Worm (Caenorhabditis elegans) whole organism, young adult: ENCODE data around the gene pmk-3.

Source experiments
- F22D6.2 ChIP-seq: sonication (generic microtip); optimal IDR thresholded peaks from 2 replicates; lab custom pipeline; 2016; ENCODE audit warnings: mild to moderate bottlenecking, missing genetic modification characterization, missing compliant biosample characterization
- F33H1.4 ChIP-seq: fragments of 200-800 bp; sonication (Bioruptor generic); IDR thresholded peaks from 2 replicates; pipeline ENCODE4 v1.3.6; 2022; ENCODE audit warnings: missing genetic modification reagents, missing genetic modification characterization, missing compliant biosample characterization
- F55B11.4 ChIP-seq: sonication (generic microtip); optimal IDR thresholded peaks from 2 replicates; lab custom pipeline; 2016; ENCODE audit warnings: missing compliant biosample characterization, missing genetic modification characterization, borderline replicate concordance; ENCODE audit not compliant: insufficient read depth
- F57C9.4 ChIP-seq: sonication (generic microtip); optimal IDR thresholded peaks from 2 replicates; lab custom pipeline; 2017; ENCODE audit warnings: mild to moderate bottlenecking, missing genetic modification characterization, missing compliant biosample characterization
- K12H6.12 ChIP-seq: fragments of 200-800 bp; sonication (Bioruptor generic); optimal IDR thresholded peaks from 2 replicates; lab custom pipeline; 2018; ENCODE audit warnings: mild to moderate bottlenecking, missing genetic modification characterization, missing compliant biosample characterization
- atf-7 ChIP-seq: sonication (generic microtip); optimal IDR thresholded peaks from 2 replicates; lab custom pipeline; 2017; ENCODE audit warnings: mild to moderate bottlenecking, missing genetic modification characterization, missing compliant biosample characterization
- bed-2 ChIP-seq: fragments of 200-800 bp; sonication (Bioruptor generic); IDR thresholded peaks from 2 replicates; pipeline ENCODE4 v1.3.6; 2022; ENCODE audit warnings: missing genetic modification reagents, missing genetic modification characterization, missing compliant biosample characterization
- ccch-3 ChIP-seq: fragments of 200-800 bp; sonication (Bioruptor generic); optimal IDR thresholded peaks from 2 replicates; lab custom pipeline; 2018; ENCODE audit warnings: mild to moderate bottlenecking, missing genetic modification characterization, missing compliant biosample characterization
- cebp-1 ChIP-seq, 2 experiments: fragments of 200-800 bp in 1 of 2; sonication (Bioruptor generic) in 1 of 2; sonication (generic microtip) in 1 of 2; IDR thresholded peaks in 1 of 2; optimal IDR thresholded peaks in 1 of 2; 2 replicates each; pipeline versions ENCODE4 v1.3.6 to Lab custom; 2017 to 2022; ENCODE audit warnings: missing compliant biosample characterization in 2 of 2, missing genetic modification characterization in 2 of 2, mild to moderate bottlenecking in 1 of 2, missing genetic modification reagents in 1 of 2, moderate library complexity in 1 of 2
- dox-1 ChIP-seq: fragments of 200-800 bp; sonication (Bioruptor generic); IDR thresholded peaks from 2 replicates; pipeline ENCODE4 v1.3.6; 2022; ENCODE audit warnings: missing genetic modification reagents, missing genetic modification characterization, missing compliant biosample characterization
- dpl-1 ChIP-seq: fragments of 150-350 bp; optimal IDR thresholded peaks from 2 replicates; lab custom pipeline; 2014; ENCODE audit warnings: missing biosample characterization, missing genetic modification reagents, missing genetic modification characterization
- egl-18 ChIP-seq: fragments of 200-800 bp; sonication (Bioruptor generic); IDR thresholded peaks from 2 replicates; pipeline ENCODE4 v1.3.6; 2022; ENCODE audit warnings: missing genetic modification reagents, missing genetic modification characterization, missing compliant biosample characterization
- ekl-4 ChIP-seq: fragments of 200-800 bp; sonication (Bioruptor generic); IDR thresholded peaks from 2 replicates; pipeline ENCODE4 v1.3.6; 2022; ENCODE audit warnings: missing genetic modification reagents, missing genetic modification characterization, missing compliant biosample characterization
- hlh-12 ChIP-seq: sonication (generic microtip); optimal IDR thresholded peaks from 2 replicates; lab custom pipeline; 2016; ENCODE audit warnings: missing genetic modification characterization, missing compliant biosample characterization
- hmg-1.2 ChIP-seq: fragments of 200-800 bp; sonication (Bioruptor generic); IDR thresholded peaks from 2 replicates; pipeline ENCODE4 v1.3.6; 2022; ENCODE audit warnings: missing genetic modification reagents, missing genetic modification characterization, missing compliant biosample characterization
- lin-40 ChIP-seq: sonication (generic microtip); optimal IDR thresholded peaks from 2 replicates; lab custom pipeline; 2016; ENCODE audit warnings: missing genetic modification characterization, mild to moderate bottlenecking, missing compliant biosample characterization, missing genotype, missing genetic modification reagents
- lir-1 ChIP-seq: fragments of 200-800 bp; sonication (Bioruptor generic); conservative IDR thresholded peaks from 2 replicates; pipeline ENCODE4 v1.3.6; 2022; ENCODE audit warnings: missing genetic modification reagents, missing genetic modification characterization, missing compliant biosample characterization
- mcd-1 ChIP-seq: fragments of 200-800 bp; sonication (Bioruptor generic); IDR thresholded peaks from 2 replicates; pipeline ENCODE4 v1.3.6; 2022; ENCODE audit warnings: missing genetic modification reagents, missing genetic modification characterization, missing compliant biosample characterization
- mel-28 ChIP-seq: sonication (generic microtip); optimal IDR thresholded peaks from 2 replicates; lab custom pipeline; 2016; ENCODE audit warnings: borderline replicate concordance, mild to moderate bottlenecking, missing genetic modification characterization, missing compliant biosample characterization
- mes-4 ChIP-seq: sonication (generic microtip); optimal IDR thresholded peaks from 2 replicates; lab custom pipeline; 2016; ENCODE audit warnings: missing genotype, missing genetic modification characterization, missing compliant biosample characterization
- nhr-27 ChIP-seq: fragments of 200-800 bp; sonication (Bioruptor generic); optimal IDR thresholded peaks from 2 replicates; lab custom pipeline; 2018; ENCODE audit warnings: mild to moderate bottlenecking, missing genetic modification characterization, moderate library complexity, missing compliant biosample characterization
- nhr-80 ChIP-seq: sonication (generic microtip); optimal IDR thresholded peaks from 2 replicates; lab custom pipeline; 2016; ENCODE audit warnings: missing genetic modification characterization, missing compliant biosample characterization
- pbrm-1 ChIP-seq: fragments of 200-800 bp; sonication (Bioruptor generic); IDR thresholded peaks from 2 replicates; pipeline ENCODE4 v1.3.6; 2022; ENCODE audit warnings: missing genetic modification reagents, missing genetic modification characterization, missing compliant biosample characterization
- snpc-1.1 ChIP-seq: sonication (generic microtip); optimal IDR thresholded peaks from 2 replicates; lab custom pipeline; 2017; ENCODE audit warnings: missing genetic modification characterization, mild to moderate bottlenecking, missing compliant biosample characterization, antibody characterized with exemption, moderate library complexity, missing genotype, missing genetic modification reagents; ENCODE audit not compliant: insufficient read depth
- snpc-1.3 ChIP-seq: sonication (generic microtip); optimal IDR thresholded peaks from 2 replicates; lab custom pipeline; 2017; ENCODE audit warnings: missing genetic modification characterization, mild to moderate bottlenecking, missing compliant biosample characterization, antibody characterized with exemption, moderate library complexity, missing genotype, missing genetic modification reagents; ENCODE audit not compliant: insufficient read depth
- snpc-4 ChIP-seq, 5 experiments: fragments of 150-350 bp in 1 of 5; sonication (generic microtip) in 4 of 5; optimal IDR thresholded peaks; 2 replicates each; lab custom pipeline; 2014 to 2018; ENCODE audit warnings: missing genetic modification characterization in 5 of 5, missing biosample characterization in 3 of 5, antibody characterized with exemption in 2 of 5, mild to moderate bottlenecking in 2 of 5, missing compliant biosample characterization in 2 of 5, missing genotype in 2 of 5, moderate library complexity in 2 of 5, missing genetic modification reagents in 1 of 5
- tbp1 ChIP-seq: fragments of 200-800 bp; sonication (Bioruptor generic); optimal IDR thresholded peaks from 2 replicates; lab custom pipeline; 2018; ENCODE audit warnings: mild to moderate bottlenecking, missing genetic modification characterization, missing compliant biosample characterization
- unc-62 ChIP-seq: fragments of 150-350 bp; optimal IDR thresholded peaks from 2 replicates; lab custom pipeline; 2014; ENCODE audit warnings: missing biosample characterization, missing genetic modification reagents, missing genetic modification characterization
- xnd-1 ChIP-seq: sonication (generic microtip); optimal IDR thresholded peaks from 2 replicates; lab custom pipeline; 2016; ENCODE audit warnings: missing genotype, missing genetic modification reagents, missing genetic modification characterization, missing compliant biosample characterization
- zfh-2 ChIP-seq: fragments of 200-800 bp; sonication (Bioruptor generic); conservative IDR thresholded peaks from 2 replicates; pipeline ENCODE4 v1.3.6; 2022; ENCODE audit warnings: missing genetic modification reagents, missing genetic modification characterization, missing compliant biosample characterization
- ztf-22 ChIP-seq: fragments of 200-800 bp; sonication (Bioruptor generic); optimal IDR thresholded peaks from 2 replicates; lab custom pipeline; 2018; ENCODE audit warnings: mild to moderate bottlenecking, missing genetic modification characterization, moderate library complexity, missing compliant biosample characterization
- ztf-25 ChIP-seq: fragments of 200-800 bp; sonication (Bioruptor generic); IDR thresholded peaks from 2 replicates; pipeline ENCODE4 v1.3.6; 2022; ENCODE audit warnings: missing genetic modification reagents, missing genetic modification characterization, missing compliant biosample characterization

Gene pmk-3

ce11 chrIV:8144341-8144740, 5.3 kb downstream of the pmk-3 start (continued):
- no peak for TF ChIP-seq ztf-25 (GFP tag; lab: Robert Waterston, UW)
- TF ChIP-seq hlh-12 (tag; lab: Kevin White, UChicago): no peak
- no peak for TF ChIP-seq xnd-1 (tag; lab: Kevin White, UChicago)
- TF ChIP-seq ekl-4 (GFP tag; lab: Robert Waterston, UW): no peak
- TF ChIP-seq mes-4: no peak

ce11 chrIV:8146283-8146682, 7.3 kb downstream of the pmk-3 start:
- TF ChIP-seq pbrm-1 (GFP tag; lab: Robert Waterston, UW): no peak
- TF ChIP-seq hmg-1.2: peak; percentile 63; the same call in 1 of the 2 replicates
- no peak for TF ChIP-seq F55B11.4 (tag; lab: Kevin White, UChicago)
- TF ChIP-seq, all 124 proteins: peak for 1

ce11 chrIV:8148494-8148893, 9.5 kb downstream of the pmk-3 start, which contains the start of gene pmk-1:
Gene pmk-1, plus strand, starts transcription at chrIV:8148794.
- TF ChIP-seq unc-62 (GFP tag; lab: Kevin White, UChicago): no peak
- TF ChIP-seq hlh-12 (tag; lab: Kevin White, UChicago): no peak
- no peak for TF ChIP-seq nhr-27 (tag; lab: Kevin White, UChicago)
- TF ChIP-seq lir-1 (GFP tag; lab: Robert Waterston, UW): no peak
- TF ChIP-seq F22D6.2 (tag; lab: Kevin White, UChicago): no peak
- no peak for TF ChIP-seq ccch-3 (GFP tag; lab: Kevin White, UChicago)
- no peak for TF ChIP-seq F33H1.4 (GFP tag; lab: Robert Waterston, UW)
- no peak for TF ChIP-seq lin-40 (tag; lab: Kevin White, UChicago)
- no peak for TF ChIP-seq zfh-2 (GFP tag; lab: Robert Waterston, UW)
- no peak for TF ChIP-seq snpc-1.3 (tag; lab: Kevin White, UChicago)
- no peak for TF ChIP-seq F57C9.4 (tag; lab: Kevin White, UChicago)
- TF ChIP-seq egl-18 (GFP tag; lab: Robert Waterston, UW): no peak
- TF ChIP-seq bed-2: no peak
- TF ChIP-seq mcd-1 (GFP tag; lab: Robert Waterston, UW): no peak

- TF ChIP-seq cebp-1 (GFP tag; IDR thresholded peaks at IDR 0.05; lab: Robert Waterston, UW) (no peak), cebp-1 (tag; optimal IDR thresholded peaks at IDR 0.05; lab: Kevin White, UChicago) (peak; percentile 65), ztf-22 (GFP tag; lab: Kevin White, UChicago) (peak; percentile 32), atf-7 (tag; lab: Kevin White, UChicago) (peak; percentile 3), unc-62 (GFP tag; lab: Kevin White, UChicago) (peak; percentile 84), snpc-4 (GFP tag; optimal IDR thresholded peaks at IDR 0.05; lab: Kevin White, UChicago) (no peak), snpc-4 (tag; optimal IDR thresholded peaks at IDR 0.05; lab: Kevin White, UChicago) (peak in 1 of 4 experiments; percentile 13), mel-28 (tag; lab: Kevin White, UChicago) (no peak), K12H6.12 (tag; lab: Kevin White, UChicago) (no peak), tbp1 (GFP tag; lab: Kevin White, UChicago) (peak; percentile 2), dpl-1 (GFP tag; lab: Kevin White, UChicago) (no peak), dox-1 (GFP tag; lab: Robert Waterston, UW) (peak; percentile 34; the same call in 1 of the 2 replicates), nhr-80 (tag; lab: Kevin White, UChicago) (peak; percentile 78), snpc-1.1 (tag; lab: Kevin White, UChicago) (no peak)
These were observed 12.7 kb downstream of the pmk-3 start for ce11 chrIV:8151721-8152120.
